Worm (Caenorhabditis elegans) whole organism, dauer: Measurements from ENCODE around the gene Y41C4A.9.

Source experiments
- unc-62 ChIP-seq: sonication (generic microtip); optimal IDR thresholded peaks from 2 replicates; lab custom pipeline; 2017; ENCODE audit warnings: missing biosample characterization, missing genetic modification reagents, missing genetic modification characterization

Y41C4A.9 gene

ce11 chrIII:11719400-11719875 lies 993 bp upstream of the Y41C4A.9 start, which contains the start of the genes elb-1 and Y41C4A.11:
TSS of gene elb-1 (minus strand) at chrIII:11719450.
TSS of gene Y41C4A.11 (plus strand) at chrIII:11719860.
- no peak for TF ChIP-seq unc-62 (GFP tag; lab: Kevin White, UChicago)

DNA sequence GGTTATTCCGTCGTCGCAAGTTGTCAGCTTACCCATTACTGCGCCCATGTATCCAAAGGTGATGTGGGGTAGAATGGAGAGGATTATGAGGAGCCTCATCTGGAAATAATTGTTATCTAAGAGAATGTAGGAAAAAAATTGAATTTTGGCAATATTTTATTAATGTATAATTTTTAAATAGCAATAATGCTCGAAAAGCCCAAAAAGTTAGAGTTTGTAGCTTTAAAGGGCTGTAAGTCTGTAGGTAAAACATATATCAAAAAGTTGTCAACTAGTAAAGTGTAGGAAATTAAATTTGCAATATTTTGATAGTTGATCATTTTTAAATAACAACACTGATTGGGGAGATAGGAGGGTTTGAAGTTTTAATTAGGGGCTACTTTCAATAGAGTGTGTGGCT lies 9.7 kb downstream of the Y41C4A.9 start, which contains the start of gene Y41C4A.8:
TSS of gene Y41C4A.8 (minus strand) at position 101 of the 400 bp plus-strand sequence.
- TF ChIP-seq unc-62 (GFP tag; lab: Kevin White, UChicago), result no peak

ce11 chrIII:11706665-11707064 lies 11.8 kb downstream of the Y41C4A.9 start, which contains the start of gene col-96:
TSS of gene col-96 (minus strand) at chrIII:11706765.
- no peak for TF ChIP-seq unc-62 (GFP tag; lab: Kevin White, UChicago)

DNA sequence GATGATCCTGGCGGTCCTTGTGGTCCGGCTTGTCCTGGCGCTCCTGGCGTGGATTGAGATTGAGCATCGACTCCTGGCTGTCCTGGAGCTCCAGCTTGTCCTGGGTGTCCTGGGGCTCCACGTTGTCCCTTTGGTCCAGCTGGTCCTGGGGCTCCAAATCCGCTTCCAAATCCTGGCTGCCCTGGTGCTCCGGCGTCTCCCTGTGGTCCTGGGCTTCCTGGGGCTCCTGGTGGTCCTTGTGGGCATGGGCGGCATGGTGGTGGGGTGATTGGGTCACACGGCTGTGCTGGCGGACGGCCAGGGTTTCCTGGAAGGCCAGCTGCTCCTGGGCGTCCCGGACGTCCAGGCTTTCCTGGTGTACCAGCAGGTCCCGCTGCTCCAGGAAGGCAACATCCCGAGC lies 12.5 kb downstream of the Y41C4A.9 start:
- TF ChIP-seq unc-62 (GFP tag; lab: Kevin White, UChicago), result no peak

DNA sequence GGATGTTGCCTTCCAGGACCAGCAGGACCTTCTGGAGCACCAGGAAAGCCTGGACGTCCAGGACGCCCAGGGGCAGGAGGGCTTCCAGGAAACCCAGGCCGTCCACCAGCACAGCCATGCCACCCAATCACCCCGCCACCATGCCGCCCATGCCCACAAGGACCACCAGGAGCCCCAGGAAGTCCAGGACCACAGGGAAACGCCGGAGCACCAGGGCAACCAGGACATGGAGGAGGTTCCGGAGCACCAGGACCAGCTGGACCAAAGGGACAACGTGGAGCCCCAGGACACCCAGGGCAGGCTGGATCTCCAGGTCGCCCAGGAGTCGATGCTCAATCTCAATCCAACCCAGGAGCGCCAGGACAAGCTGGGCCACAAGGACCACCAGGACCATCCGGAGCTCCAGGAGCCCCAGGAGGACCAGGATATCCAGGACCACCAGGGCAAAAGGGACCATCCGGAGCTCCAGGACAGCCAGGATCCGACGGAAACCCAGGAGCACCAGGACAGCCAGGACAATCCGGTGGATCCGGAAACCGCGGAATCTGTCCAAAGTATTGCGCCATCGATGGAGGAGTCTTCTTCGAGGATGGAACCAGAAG lies 14.0 kb downstream of the Y41C4A.9 start:
- TF ChIP-seq unc-62 (GFP tag; lab: Kevin White, UChicago), result no peak

- no peak for TF ChIP-seq unc-62 (GFP tag; lab: Kevin White, UChicago)
These were observed 14.7 kb downstream of the Y41C4A.9 start, which contains the start of gene col-95 for ce11 chrIII:11703776-11704093. TSS of gene col-95 (plus strand) at chrIII:11703994.

DNA sequence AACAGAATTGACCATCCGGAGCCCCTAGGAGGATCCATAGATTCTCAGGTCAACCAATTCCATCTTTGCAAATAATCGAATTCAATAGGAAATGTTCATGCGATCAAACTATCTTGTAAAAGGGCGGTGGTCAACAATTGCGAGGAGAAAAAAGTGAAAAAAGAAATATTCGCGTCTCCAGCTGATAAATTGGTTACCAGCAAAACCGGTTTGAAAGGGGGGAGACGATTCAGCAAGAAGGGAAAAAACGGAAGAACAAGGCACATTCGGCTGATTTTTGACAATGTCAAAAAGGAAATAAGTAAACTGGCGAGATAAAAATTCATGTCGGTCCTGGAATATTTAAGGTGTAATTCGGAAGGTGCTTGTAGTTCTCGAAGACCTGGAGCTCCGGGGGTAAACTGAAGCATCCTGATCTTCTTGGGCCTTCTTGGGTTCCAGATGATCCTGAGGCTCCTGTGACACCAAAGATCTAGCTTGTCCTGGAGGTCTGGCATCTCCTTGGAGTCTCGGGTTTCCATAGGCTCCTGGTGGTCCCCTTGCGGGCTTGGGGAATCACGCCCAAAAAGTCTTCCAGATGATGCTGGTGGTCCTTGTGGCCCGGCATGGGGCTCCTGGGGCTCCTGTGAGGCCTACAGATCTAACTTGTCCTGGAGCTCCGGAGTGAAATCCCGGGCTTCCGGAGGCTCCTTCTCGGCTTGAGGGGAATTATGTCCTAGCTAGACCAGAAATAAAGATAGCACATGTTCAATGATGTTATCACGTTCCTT lies 15.3 kb downstream of the Y41C4A.9 start:
- no peak for TF ChIP-seq unc-62 (GFP tag; lab: Kevin White, UChicago)

DNA sequence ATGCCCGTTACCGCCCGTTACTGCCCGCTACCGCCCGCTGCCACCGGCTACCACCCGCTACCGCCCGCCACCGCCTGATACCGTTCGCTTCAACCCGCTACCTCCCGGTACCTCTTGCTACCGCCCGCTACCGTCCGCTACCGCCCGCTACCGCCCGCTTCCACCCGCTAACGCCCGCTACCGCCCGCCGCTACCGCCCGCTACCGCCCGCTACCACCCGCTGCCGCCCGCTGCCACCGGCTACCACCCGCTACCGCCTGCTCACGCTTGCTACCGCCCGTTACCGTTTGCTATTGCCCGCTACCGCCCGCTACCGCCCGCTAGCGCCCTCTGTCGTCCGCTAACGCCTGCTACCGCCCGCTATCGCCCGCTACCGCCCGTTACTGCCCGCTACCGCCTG lies 16.6 kb downstream of the Y41C4A.9 start:
- no peak for TF ChIP-seq unc-62 (GFP tag; lab: Kevin White, UChicago)

DNA sequence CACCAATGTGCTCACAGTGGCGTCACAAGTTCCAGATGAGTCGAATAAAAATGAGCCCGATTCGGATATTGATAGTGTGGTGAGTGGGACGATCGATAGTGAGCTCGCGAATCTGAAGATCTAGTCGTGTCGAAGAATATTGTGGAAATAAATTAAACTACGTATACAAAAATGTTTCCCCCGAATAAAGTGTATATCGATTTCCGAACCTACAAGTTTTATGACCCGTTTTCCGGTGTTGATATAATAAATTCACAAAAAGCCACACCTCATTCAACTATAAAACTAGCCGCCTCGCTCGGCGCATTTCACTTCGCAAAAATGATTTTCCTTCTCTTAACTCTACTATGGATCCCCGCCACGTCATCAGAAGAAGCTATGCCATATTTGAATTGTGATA lies 18.5 kb downstream of the Y41C4A.9 start, which contains the start of gene pqn-84:
TSS of gene pqn-84 (plus strand) at position 301 of the 400 bp plus-strand sequence.
- no peak for TF ChIP-seq unc-62 (GFP tag; lab: Kevin White, UChicago)

- TF ChIP-seq unc-62 (GFP tag; lab: Kevin White, UChicago), result no peak
These were observed 19.9 kb downstream of the Y41C4A.9 start, which contains the start of gene Y41C4A.7 for ce11 chrIII:11698569-11698968. TSS of gene Y41C4A.7 (plus strand) at chrIII:11698869.

DNA sequence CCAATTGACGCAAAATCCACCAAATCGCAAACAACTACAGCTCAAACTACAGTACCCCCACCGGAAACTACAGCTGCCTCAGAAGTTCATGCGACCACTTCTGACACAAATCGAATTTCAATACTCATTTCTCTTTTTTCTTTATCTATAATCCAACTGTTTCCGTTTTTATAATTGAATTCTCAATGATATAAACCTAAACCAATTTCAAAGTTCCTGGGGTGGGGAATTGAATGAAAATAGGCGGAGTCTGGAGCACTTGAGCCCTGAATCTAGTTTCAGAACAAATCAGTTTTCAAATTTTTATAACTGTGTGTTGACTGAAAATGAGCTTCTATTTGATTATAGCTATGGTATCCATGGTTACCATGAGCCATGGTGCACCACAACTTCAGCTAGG lies 22.2 kb downstream of the Y41C4A.9 start, which contains the start of gene Y41C4A.6:
TSS of gene Y41C4A.6 (plus strand) at position 301 of the 400 bp plus-strand sequence.
- no peak for TF ChIP-seq unc-62 (GFP tag; lab: Kevin White, UChicago)

DNA sequence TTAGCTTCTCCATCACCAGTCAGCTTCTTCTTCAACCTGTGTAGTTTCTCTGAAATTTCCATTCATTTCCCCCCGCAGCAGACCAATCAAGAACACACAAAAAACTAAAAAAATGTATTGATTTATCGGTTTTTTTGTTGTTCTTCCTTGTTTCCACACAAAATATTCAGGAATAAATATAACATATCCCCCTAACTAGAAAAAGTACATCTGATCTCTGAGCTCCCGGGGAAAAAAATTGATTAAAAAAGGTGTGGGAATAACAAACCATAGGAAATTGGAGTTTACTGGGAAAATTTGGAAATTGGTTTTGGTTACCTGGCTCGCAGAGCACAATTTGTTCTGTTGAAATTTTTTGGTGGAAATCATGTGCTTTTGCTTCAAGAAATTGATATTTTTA lies 23.5 kb downstream of the Y41C4A.9 start, which contains the start of gene Y41C4A.22:
TSS of gene Y41C4A.22 (plus strand) at position 301 of the 400 bp plus-strand sequence.
- no peak for TF ChIP-seq unc-62 (GFP tag; lab: Kevin White, UChicago)

DNA sequence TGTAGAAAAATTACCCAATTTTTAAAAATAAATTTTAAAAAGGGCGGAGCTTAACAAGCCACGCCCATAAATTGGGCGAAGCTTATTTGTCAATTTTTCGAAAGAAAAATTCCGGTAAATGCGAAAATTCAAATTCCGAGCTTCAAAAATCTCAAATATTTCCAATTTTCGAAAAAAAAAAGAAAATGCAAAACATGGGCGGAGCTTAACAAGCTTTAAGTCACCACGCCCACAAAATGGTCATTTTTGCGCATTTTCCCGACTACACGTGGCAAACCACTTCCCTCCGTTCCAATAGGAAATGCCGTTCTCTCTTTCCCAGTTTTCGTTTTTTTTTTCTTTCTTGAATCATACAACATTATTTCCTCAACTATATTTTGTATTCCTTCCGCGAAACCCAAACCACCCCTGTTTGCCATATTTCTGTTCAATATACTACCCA lies 23.9 kb downstream of the Y41C4A.9 start:
- no peak for TF ChIP-seq unc-62 (GFP tag; lab: Kevin White, UChicago)

- no peak for TF ChIP-seq unc-62 (GFP tag; lab: Kevin White, UChicago)
These were observed 26.1 kb downstream of the Y41C4A.9 start for ce11 chrIII:11692380-11692779.

DNA sequence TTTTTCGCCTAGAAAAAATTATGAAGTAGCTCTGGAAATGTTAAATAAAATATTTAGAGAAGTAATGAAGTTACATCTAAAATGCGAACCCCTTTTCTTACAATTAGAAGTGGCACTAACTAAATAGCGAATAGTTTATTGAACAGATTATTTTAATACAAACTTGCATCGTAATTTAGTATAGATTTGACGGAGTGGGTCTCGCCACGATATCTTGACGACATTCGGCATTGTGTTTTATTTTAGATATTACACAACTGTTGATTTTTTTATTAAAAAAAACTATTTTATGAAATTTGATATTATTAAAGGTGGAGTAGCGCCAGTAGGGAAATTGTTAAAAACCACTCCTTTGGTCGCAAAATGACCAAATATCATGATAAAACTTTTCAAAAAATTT lies 28.6 kb downstream of the Y41C4A.9 start:
- TF ChIP-seq unc-62 (GFP tag; lab: Kevin White, UChicago), result no peak

DNA sequence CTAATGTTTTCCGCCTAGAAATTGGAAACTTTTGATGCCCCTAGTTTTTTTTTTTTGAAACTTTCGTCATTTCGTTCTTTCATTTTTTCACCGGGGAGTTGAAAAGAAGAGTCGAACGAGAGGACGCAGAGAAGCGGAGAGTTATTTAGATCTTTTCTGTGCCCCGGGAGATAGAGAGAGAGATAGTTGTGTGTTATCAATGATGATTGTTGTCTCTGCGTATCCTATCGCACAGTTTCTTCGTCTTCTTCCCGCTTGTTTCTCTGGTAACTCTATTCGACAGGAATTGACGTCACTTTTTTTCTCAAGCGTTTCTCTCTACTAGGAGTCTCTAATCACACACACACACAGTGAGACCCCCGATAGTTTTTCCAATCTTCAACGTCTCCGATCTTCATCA lies 29.1 kb downstream of the Y41C4A.9 start:
- no peak for TF ChIP-seq unc-62 (GFP tag; lab: Kevin White, UChicago)
